Fruit fly (Drosophila melanogaster) whole organism, embryonic: ENCODE data around the gene Smvt.

Source experiments
- Antp ChIP-seq: fragments of 200-800 bp; sonication (Bioruptor generic); optimal IDR thresholded peaks from 3 replicates; lab custom pipeline; 2016; ENCODE audit warnings: missing biosample characterization, missing genetic modification characterization
- Atf6 ChIP-seq: fragments of 200-800 bp; sonication (Bioruptor generic); IDR thresholded peaks from 2 replicates; pipeline ENCODE4 v1.3.6; 2022; ENCODE audit warnings: missing biosample characterization, missing genetic modification characterization
- CG12299 ChIP-seq: fragments of 200-800 bp; sonication (Bioruptor generic); optimal IDR thresholded peaks from 2 replicates; lab custom pipeline; 2018; ENCODE audit warnings: missing biosample characterization, mild to moderate bottlenecking, missing genetic modification characterization
- CG1233 ChIP-seq: fragments of 200-800 bp; sonication (Bioruptor generic); optimal IDR thresholded peaks from 4 replicates; lab custom pipeline; 2018; ENCODE audit warnings: missing biosample characterization, mild to moderate bottlenecking, missing genetic modification characterization
- CG12744 ChIP-seq: fragments of 200-800 bp; sonication (Bioruptor generic); optimal IDR thresholded peaks from 2 replicates; lab custom pipeline; 2016; ENCODE audit warnings: missing biosample characterization, missing genetic modification characterization
- CG13287 ChIP-seq: fragments of 200-800 bp; sonication (Bioruptor generic); IDR thresholded peaks from 2 replicates; pipeline ENCODE4 v1.3.6; 2022; ENCODE audit warnings: missing biosample characterization, missing genetic modification characterization; ENCODE audit not compliant: partially characterized antibody
- CG14014 ChIP-seq: fragments of 200-800 bp; sonication (Bioruptor generic); IDR thresholded peaks from 2 replicates; pipeline ENCODE4 v1.3.6; 2022; ENCODE audit warnings: missing biosample characterization, missing genetic modification characterization
- CG15011 ChIP-seq: fragments of 200-800 bp; sonication (Bioruptor generic); optimal IDR thresholded peaks from 3 replicates; lab custom pipeline; 2018; ENCODE audit warnings: missing biosample characterization, mild to moderate bottlenecking, missing genetic modification characterization
- CG15479 ChIP-seq: fragments of 200-800 bp; sonication (Bioruptor generic); optimal IDR thresholded peaks from 3 replicates; lab custom pipeline; 2019; ENCODE audit warnings: missing biosample characterization, mild to moderate bottlenecking, missing genetic modification characterization, moderate library complexity
- CG15696 ChIP-seq: fragments of 200-800 bp; sonication (Bioruptor generic); optimal IDR thresholded peaks from 2 replicates; lab custom pipeline; 2019; ENCODE audit warnings: missing biosample characterization, mild to moderate bottlenecking, missing genetic modification characterization, moderate library complexity
- CG16863 ChIP-seq: fragments of 200-800 bp; sonication (Bioruptor generic); optimal IDR thresholded peaks from 3 replicates; lab custom pipeline; 2016; ENCODE audit warnings: missing biosample characterization, missing genetic modification characterization
- CG1792 ChIP-seq: fragments of 200-800 bp; sonication (Bioruptor generic); optimal IDR thresholded peaks from 2 replicates; lab custom pipeline; 2016; ENCODE audit warnings: missing biosample characterization, missing genetic modification characterization
- CG6654 ChIP-seq: fragments of 200-800 bp; sonication (Bioruptor generic); optimal IDR thresholded peaks from 2 replicates; lab custom pipeline; 2017; ENCODE audit warnings: missing biosample characterization, mild to moderate bottlenecking, missing genetic modification characterization
- CG8924 ChIP-seq: fragments of 200-800 bp; optimal IDR thresholded peaks from 3 replicates; lab custom pipeline; 2019; ENCODE audit warnings: missing biosample characterization, mild to moderate bottlenecking, missing genetic modification characterization, moderate library complexity
- CG9437 ChIP-seq: fragments of 200-800 bp; sonication (Bioruptor generic); optimal IDR thresholded peaks from 2 replicates; lab custom pipeline; 2018; ENCODE audit warnings: missing biosample characterization, mild to moderate bottlenecking, missing genetic modification characterization
- CG9797 ChIP-seq: fragments of 200-800 bp; sonication (Bioruptor generic); optimal IDR thresholded peaks from 3 replicates; lab custom pipeline; 2018; ENCODE audit warnings: missing biosample characterization, mild to moderate bottlenecking, missing genetic modification characterization
- D ChIP-seq, 2 experiments: fragments of 200-800 bp in 1 of 2; fragments of >200 bp in 1 of 2; sonication (Bioruptor generic) in 1 of 2; optimal IDR thresholded peaks; 2 replicates in 1 of 2; 3 replicates in 1 of 2; lab custom pipeline; 2017; ENCODE audit warnings: mild to moderate bottlenecking in 1 of 2, missing biosample characterization in 1 of 2, missing genetic modification characterization in 1 of 2, missing genetic modification reagents in 1 of 2
- Dbx ChIP-seq: fragments of 200-800 bp; sonication (Bioruptor generic); IDR thresholded peaks from 3 replicates; pipeline ENCODE4 v1.3.6; 2022; ENCODE audit warnings: missing biosample characterization, missing genetic modification characterization
- Dll ChIP-seq: fragments of 200-800 bp; sonication (Bioruptor generic); IDR thresholded peaks from 4 replicates; pipeline ENCODE4 v1.3.6; 2022; ENCODE audit warnings: missing biosample characterization, missing genetic modification characterization; ENCODE audit not compliant: partially characterized antibody
- Doc3 ChIP-seq: fragments of 200-800 bp; sonication (Bioruptor generic); IDR thresholded peaks from 3 replicates; pipeline ENCODE4 v1.3.6; 2022; ENCODE audit warnings: missing biosample characterization, missing genetic modification characterization; ENCODE audit not compliant: partially characterized antibody
- E2f2 ChIP-seq: fragments of 200-800 bp; sonication (Bioruptor generic); IDR thresholded peaks from 2 replicates; pipeline ENCODE4 v1.3.6; 2022; ENCODE audit warnings: missing biosample characterization, missing genetic modification characterization
- Eip74EF ChIP-seq, 2 experiments: fragments of 200-800 bp in 1 of 2; fragments of >200 bp in 1 of 2; sonication (Bioruptor generic) in 1 of 2; optimal IDR thresholded peaks; 2 replicates each; lab custom pipeline; 2017 to 2019; ENCODE audit warnings: missing biosample characterization in 2 of 2, missing genetic modification characterization in 2 of 2, mild to moderate bottlenecking in 1 of 2, moderate library complexity in 1 of 2
- Elba2 ChIP-seq: fragments of 200-800 bp; sonication (Bioruptor generic); optimal IDR thresholded peaks from 3 replicates; lab custom pipeline; 2016; ENCODE audit warnings: missing biosample characterization, missing genetic modification characterization
- Ets65A ChIP-seq: fragments of 200-800 bp; sonication (Bioruptor generic); peaks from one replicate; lab custom pipeline; 2016; ENCODE audit warnings: missing biosample characterization, missing genetic modification characterization
- Hey ChIP-seq: fragments of 200-800 bp; sonication (Bioruptor generic); optimal IDR thresholded peaks from 3 replicates; lab custom pipeline; 2018; ENCODE audit warnings: missing biosample characterization, mild to moderate bottlenecking, missing genetic modification characterization
- HmgZ ChIP-seq: fragments of 200-800 bp; sonication (Bioruptor generic); optimal IDR thresholded peaks from 2 replicates; lab custom pipeline; 2018; ENCODE audit warnings: missing biosample characterization, mild to moderate bottlenecking, missing genetic modification characterization
- Max ChIP-seq: fragments of 200-800 bp; sonication (Bioruptor generic); optimal IDR thresholded peaks from 2 replicates; lab custom pipeline; 2016; ENCODE audit warnings: missing biosample characterization, mild to moderate bottlenecking, missing genetic modification characterization
- Med ChIP-seq: fragments of 200-800 bp; sonication (Bioruptor generic); peaks from one replicate; lab custom pipeline; 2016; ENCODE audit warnings: missing biosample characterization, missing genetic modification characterization, mild to moderate bottlenecking, inconsistent platforms, moderate library complexity
- Meics ChIP-seq: fragments of 200-800 bp; sonication (Bioruptor generic); optimal IDR thresholded peaks from 2 replicates; lab custom pipeline; 2017; ENCODE audit warnings: missing biosample characterization, mild to moderate bottlenecking, missing genetic modification characterization
- Opbp ChIP-seq: fragments of 200-800 bp; sonication (Bioruptor generic); IDR thresholded peaks from 3 replicates; pipeline ENCODE4 v1.3.6; 2022; ENCODE audit warnings: missing biosample characterization, missing genetic modification characterization; ENCODE audit not compliant: partially characterized antibody
- Rfx ChIP-seq: fragments of 200-800 bp; sonication (Bioruptor generic); IDR thresholded peaks from 2 replicates; pipeline ENCODE4 v1.3.6; 2022; ENCODE audit warnings: missing biosample characterization, missing genetic modification characterization
- Sox102F ChIP-seq: fragments of 200-800 bp; sonication (Bioruptor generic); optimal IDR thresholded peaks from 2 replicates; lab custom pipeline; 2018; ENCODE audit warnings: missing biosample characterization, mild to moderate bottlenecking, missing genetic modification characterization, moderate library complexity
- Sry-β ChIP-seq: fragments of 200-800 bp; sonication (Bioruptor generic); optimal IDR thresholded peaks from 2 replicates; lab custom pipeline; 2018; ENCODE audit warnings: missing biosample characterization, mild to moderate bottlenecking, missing genetic modification characterization, moderate library complexity
- YL-1 ChIP-seq: fragments of 200-800 bp; sonication (Bioruptor generic); optimal IDR thresholded peaks from 3 replicates; lab custom pipeline; 2017; ENCODE audit warnings: missing biosample characterization, mild to moderate bottlenecking, missing genetic modification characterization
- bbx ChIP-seq: fragments of 200-800 bp; sonication (Bioruptor generic); IDR thresholded peaks from 2 replicates; pipeline ENCODE4 v1.3.6; 2022; ENCODE audit warnings: missing biosample characterization, missing genetic modification characterization; ENCODE audit not compliant: partially characterized antibody
- cg ChIP-seq: fragments of 200-800 bp; sonication (Bioruptor generic); optimal IDR thresholded peaks from 3 replicates; lab custom pipeline; 2019; ENCODE audit warnings: missing biosample characterization, mild to moderate bottlenecking, missing genetic modification characterization, moderate library complexity
- crol ChIP-seq: fragments of 200-800 bp; sonication (Bioruptor generic); IDR thresholded peaks from 2 replicates; pipeline ENCODE4 v1.3.6; 2022; ENCODE audit warnings: missing biosample characterization, missing genetic modification characterization
- danr ChIP-seq: fragments of 200-800 bp; sonication (Bioruptor generic); IDR thresholded peaks from 2 replicates; pipeline ENCODE4 v1.3.6; 2022; ENCODE audit warnings: missing biosample characterization, missing genetic modification characterization
- dati ChIP-seq: fragments of 200-800 bp; sonication (Bioruptor generic); IDR thresholded peaks from 2 replicates; pipeline ENCODE4 v1.3.6; 2022; ENCODE audit warnings: missing biosample characterization, missing genetic modification characterization
- onecut ChIP-seq: fragments of 200-800 bp; sonication (Bioruptor generic); IDR thresholded peaks from 2 replicates; pipeline ENCODE4 v1.3.6; 2022; ENCODE audit warnings: missing biosample characterization, missing genetic modification characterization
- pan ChIP-seq, 4 experiments: fragments of >200 bp in 3 of 4; fragments of 200-800 bp in 1 of 4; sonication (Bioruptor generic) in 1 of 4; optimal IDR thresholded peaks in 3 of 4; IDR thresholded peaks in 1 of 4; 2 replicates each; pipeline versions ENCODE4 v1.3.6 to Lab custom; 2017 to 2022; ENCODE audit warnings: missing biosample characterization in 2 of 4, missing genetic modification characterization in 2 of 4, mixed read lengths in 1 of 4
- peb ChIP-seq: fragments of 200-800 bp; sonication (Bioruptor generic); IDR thresholded peaks from 2 replicates; pipeline ENCODE4 v1.3.6; 2022; ENCODE audit warnings: missing biosample characterization, missing genetic modification characterization
- pum ChIP-seq: fragments of 200-800 bp; sonication (Bioruptor generic); optimal IDR thresholded peaks from 2 replicates; lab custom pipeline; 2016; ENCODE audit warnings: missing biosample characterization, missing genetic modification characterization
- sqz ChIP-seq: fragments of 200-800 bp; sonication (Bioruptor generic); optimal IDR thresholded peaks from 3 replicates; lab custom pipeline; 2018; ENCODE audit warnings: missing biosample characterization, mild to moderate bottlenecking, missing genetic modification characterization
- sug ChIP-seq: fragments of 200-800 bp; optimal IDR thresholded peaks from 2 replicates; lab custom pipeline; 2019; ENCODE audit warnings: missing biosample characterization, mild to moderate bottlenecking, missing genetic modification characterization, moderate library complexity
- tll ChIP-seq, 2 experiments: fragments of 200-800 bp in 1 of 2; fragments of >200 bp in 1 of 2; sonication (Bioruptor generic) in 1 of 2; optimal IDR thresholded peaks; 2 replicates each; lab custom pipeline; 2017 to 2019; ENCODE audit warnings: missing biosample characterization in 2 of 2, missing genetic modification characterization in 2 of 2, mild to moderate bottlenecking in 1 of 2, moderate library complexity in 1 of 2
- twi ChIP-seq: fragments of 200-800 bp; optimal IDR thresholded peaks from 2 replicates; lab custom pipeline; 2019; ENCODE audit warnings: missing biosample characterization, mild to moderate bottlenecking, missing genetic modification characterization, moderate library complexity
- vvl ChIP-seq: fragments of 200-800 bp; sonication (Bioruptor generic); IDR thresholded peaks from 2 replicates; pipeline ENCODE4 v1.3.6; 2022; ENCODE audit warnings: missing biosample characterization, missing genetic modification characterization
- zf30C ChIP-seq: fragments of 200-800 bp; sonication (Bioruptor generic); optimal IDR thresholded peaks from 3 replicates; lab custom pipeline; 2018; ENCODE audit warnings: missing biosample characterization, mild to moderate bottlenecking, missing genetic modification characterization

Smvt gene

dm6 chr3R:31794457-31794856 lies 33.1 kb upstream of the Smvt start (continued):
- TF ChIP-seq zf30C (GFP tag; lab: Kevin White, UChicago) (no peak), CG1792 (GFP tag; lab: Kevin White, UChicago) (no peak), CG15479 (no peak), Hey (tag; lab: Kevin White, UChicago) (no peak), CG12744 (GFP tag; lab: Kevin White, UChicago) (no peak), CG15696 (no peak), crol (GFP tag; lab: Robert Waterston, UW) (peak; percentile 51), HmgZ (peak; percentile 60), Antp (GFP tag; lab: Kevin White, UChicago) (no peak), pan (optimal IDR thresholded peaks at IDR 0.05; lab: Kevin White, UChicago) (no peak), pan (GFP tag; optimal IDR thresholded peaks at IDR 0.05 in 1 of 2, IDR thresholded peaks at IDR 0.05 in 1 of 2) (no peak), Eip74EF (GFP tag; optimal IDR thresholded peaks at IDR 0.05; lab: Kevin White, UChicago) (no peak), cg (GFP tag; lab: Kevin White, UChicago) (peak; percentile 95), Opbp (0 out of 3 replicates have a peak, but pooled peaks have one; percentile 13), sqz (GFP tag; lab: Kevin White, UChicago) (peak; percentile 96), onecut (no peak), peb (no peak), YL-1 (GFP tag; lab: Kevin White, UChicago) (peak; percentile 41), twi (tag; lab: Kevin White, UChicago) (no peak), Max (GFP tag; lab: Kevin White, UChicago) (peak; percentile 23), CG14014 (GFP tag; lab: Robert Waterston, UW) (no peak), CG13287 (GFP tag; lab: Robert Waterston, UW) (peak; percentile 4; the same call in 1 of the 2 replicates), CG15011 (GFP tag; lab: Kevin White, UChicago) (no peak), Sox102F (GFP tag; lab: Kevin White, UChicago) (no peak), Ets65A (no peak), dati (GFP tag; lab: Robert Waterston, UW) (no peak), CG9437 (GFP tag; lab: Kevin White, UChicago) (no peak), bbx (GFP tag; lab: Robert Waterston, UW) (peak; percentile 37), pum (GFP tag; lab: Kevin White, UChicago) (no peak), CG9797 (GFP tag; lab: Kevin White, UChicago) (peak; percentile 28), sug (peak; percentile 96), CG16863 (GFP tag; lab: Kevin White, UChicago) (no peak), CG12299 (tag; lab: Kevin White, UChicago) (no peak), CG6654 (no peak), CG8924 (tag; lab: Kevin White, UChicago) (peak; percentile 6), Rfx (peak; percentile 40; the same call in 1 of the 2 replicates), Doc3 (GFP tag; lab: Robert Waterston, UW) (0 out of 3 replicates have a peak, but pooled peaks have one; percentile 14), Meics (no peak), tll (GFP tag; optimal IDR thresholded peaks at IDR 0.05; lab: Kevin White, UChicago) (no peak), D (optimal IDR thresholded peaks at IDR 0.05; lab: Kevin White, UChicago) (no peak), D (GFP tag; optimal IDR thresholded peaks at IDR 0.05; lab: Kevin White, UChicago) (no peak), Atf6 (GFP tag; lab: Robert Waterston, UW) (no peak), Sry-β (GFP tag; lab: Kevin White, UChicago) (peak; percentile 72), Dll (GFP tag; lab: Robert Waterston, UW) (no peak; the same call in 3 of the 4 replicates), Elba2 (no peak), E2f2 (peak; percentile 97), CG1233 (GFP tag; lab: Kevin White, UChicago) (no peak), Med (GFP tag; lab: Kevin White, UChicago) (peak; percentile 89), danr (GFP tag; lab: Robert Waterston, UW) (no peak), Dbx (GFP tag; lab: Robert Waterston, UW) (0 out of 3 replicates have a peak, but pooled peaks have one; percentile 17), vvl (no peak)
